Worm (Caenorhabditis elegans): ENCODE measurements around the gene F16G10.8.

Gene F16G10.8

DNA sequence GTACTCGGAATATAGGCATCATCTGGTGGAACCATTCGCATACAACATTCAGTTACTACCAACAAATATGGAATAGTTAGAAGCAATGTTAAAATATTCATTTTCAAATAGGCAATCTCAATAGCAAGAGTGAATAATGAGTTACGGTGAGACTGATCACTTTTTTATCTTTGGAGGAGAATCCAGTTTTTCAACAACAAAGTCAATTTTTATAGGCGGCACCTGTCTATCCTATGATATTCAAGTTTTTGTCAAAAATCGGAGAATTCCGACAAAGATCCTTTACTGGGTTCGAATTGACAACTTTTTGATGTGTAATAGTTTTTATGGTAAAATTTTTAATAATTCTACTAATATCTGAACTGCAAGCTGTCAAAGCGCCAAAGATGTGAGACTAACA lies 10.6 kb upstream of the F16G10.8 start, which contains the start of gene F16G10.11:
Gene F16G10.11 (minus strand): TSS at position 101 of the 400 bp plus-strand sequence.
- TF ChIP-seq xbp-1 (tag; optimal IDR thresholded peaks at IDR 0.05) (no peak), elt-2 (tag; optimal IDR thresholded peaks at IDR 0.05) (no peak), mdl-1 (tag; optimal IDR thresholded peaks at IDR 0.05) (no peak), unc-62 (GFP tag; optimal IDR thresholded peaks at IDR 0.05) (no peak), C34B4.2 (tag; optimal IDR thresholded peaks at IDR 0.05) (no peak), vab-15 (tag; optimal IDR thresholded peaks at IDR 0.05) (no peak), lin-15B (tag; optimal IDR thresholded peaks at IDR 0.05) (no peak), fkh-8 (tag; optimal IDR thresholded peaks at IDR 0.05) (no peak), fkh-10 (GFP tag; optimal IDR thresholded peaks at IDR 0.05) (no peak), nhr-84 (tag; optimal IDR thresholded peaks at IDR 0.05) (no peak), alr-1 (tag; optimal IDR thresholded peaks at IDR 0.05; ENCODE audit: borderline replicate concordance) (no peak)

DNA sequence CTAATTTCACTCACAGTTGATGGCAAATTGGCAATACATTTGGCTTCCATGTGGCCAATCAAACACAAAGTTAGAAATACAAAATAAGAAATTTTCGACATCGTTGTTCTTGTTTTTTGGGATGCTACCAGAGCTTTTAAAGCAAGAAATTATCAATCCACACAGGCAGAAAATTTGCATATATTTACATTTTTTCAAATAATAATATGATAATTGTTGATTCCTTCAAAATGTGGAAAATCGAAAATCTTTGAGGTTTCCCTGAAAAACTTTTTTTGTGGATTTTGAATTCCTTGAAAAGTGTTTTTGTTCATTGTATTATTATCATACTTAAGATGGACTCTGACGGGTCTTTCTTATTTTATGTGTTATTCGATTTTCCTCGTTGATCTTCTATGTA lies 7.7 kb upstream of the F16G10.8 start, which contains the start of gene F16G10.10:
Gene F16G10.10 (minus strand): TSS at position 101 of the 400 bp plus-strand sequence.
- TF ChIP-seq nhr-20 (tag; optimal IDR thresholded peaks at IDR 0.05): no peak
- no peak for TF ChIP-seq unc-86 (tag; optimal IDR thresholded peaks at IDR 0.05)
- TF ChIP-seq C34B4.2 (tag; optimal IDR thresholded peaks at IDR 0.05): no peak
- TF ChIP-seq hlh-17 (GFP tag; optimal IDR thresholded peaks at IDR 0.05; ENCODE audit: borderline replicate concordance): no peak
- TF ChIP-seq nhr-77 (tag; optimal IDR thresholded peaks at IDR 0.05): no peak
- no peak for TF ChIP-seq fkh-8 (tag; optimal IDR thresholded peaks at IDR 0.05)
- no peak for TF ChIP-seq skn-1 (tag; optimal IDR thresholded peaks at IDR 0.05)
- TF ChIP-seq ztf-11 (tag; optimal IDR thresholded peaks at IDR 0.05): no peak
- TF ChIP-seq mab-9 (GFP tag; IDR thresholded peaks at IDR 0.05): no peak
- no peak for TF ChIP-seq alr-1 (tag; optimal IDR thresholded peaks at IDR 0.05; ENCODE audit: borderline replicate concordance)
- no peak for TF ChIP-seq irx-1 (tag; optimal IDR thresholded peaks at IDR 0.05)
- TF ChIP-seq Y116A8C.19 (tag; optimal IDR thresholded peaks at IDR 0.05; ENCODE audit: borderline replicate concordance): no peak

DNA sequence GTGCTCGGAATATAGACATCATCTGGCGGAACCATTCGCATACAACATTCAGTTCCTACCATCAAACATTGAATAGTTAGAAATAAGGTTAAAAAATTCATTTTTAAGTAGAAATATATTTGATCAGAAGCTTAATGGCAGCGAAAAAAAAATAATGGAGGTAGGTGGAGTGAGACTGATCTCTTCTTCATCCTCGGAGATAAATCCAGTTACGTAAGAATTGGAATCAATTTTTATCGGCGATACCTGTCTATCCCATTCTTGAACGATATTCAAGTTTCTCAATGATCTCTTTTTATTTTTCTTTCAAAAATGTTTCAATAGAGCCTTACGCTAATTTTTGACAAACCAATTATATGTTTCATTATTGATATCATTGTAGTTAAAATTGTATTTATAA lies 2.3 kb upstream of the F16G10.8 start, which contains the start of gene F16G10.9:
Gene F16G10.9 (minus strand): TSS at position 101 of the 400 bp plus-strand sequence.
- no peak for TF ChIP-seq aha-1 (tag; optimal IDR thresholded peaks at IDR 0.05)
- no peak for TF ChIP-seq dpl-1 (GFP tag; optimal IDR thresholded peaks at IDR 0.05)
- TF ChIP-seq F16B12.6 (tag; optimal IDR thresholded peaks at IDR 0.05): no peak
- no peak for TF ChIP-seq lir-3 (tag; optimal IDR thresholded peaks at IDR 0.05; ENCODE audit: poor library complexity)
- TF ChIP-seq zip-4 (GFP tag; optimal IDR thresholded peaks at IDR 0.05): no peak
- no peak for TF ChIP-seq unc-62 (GFP tag; optimal IDR thresholded peaks at IDR 0.05)

DNA sequence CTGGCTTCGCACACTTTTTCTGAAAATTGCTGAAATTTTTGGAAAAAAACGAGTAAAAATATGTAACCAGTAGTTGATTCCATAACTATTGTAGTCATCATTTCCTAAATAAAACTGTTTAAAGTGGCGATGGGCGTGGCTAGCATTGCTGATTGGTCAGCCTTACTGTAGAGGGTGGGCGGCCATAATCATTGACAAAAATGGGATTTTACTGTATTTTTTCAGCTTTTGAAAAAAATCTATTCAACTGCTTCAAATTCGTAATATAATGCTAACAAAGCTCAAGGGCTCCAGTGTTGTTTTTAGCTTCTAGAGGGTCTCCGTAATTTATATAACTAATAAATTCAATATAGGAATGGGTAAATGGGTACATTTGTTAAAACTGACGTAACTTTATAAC lies 3.1 kb downstream of the F16G10.8 start, which contains the start of gene F16G10.7:
Gene F16G10.7 (minus strand): TSS at position 101 of the 400 bp plus-strand sequence.
- TF ChIP-seq elt-3 (tag; optimal IDR thresholded peaks at IDR 0.05): no peak
- TF ChIP-seq ces-1 (GFP tag; optimal IDR thresholded peaks at IDR 0.05): no peak
- no peak for TF ChIP-seq mep-1 (tag; optimal IDR thresholded peaks at IDR 0.05)
- TF ChIP-seq hlh-4 (tag; optimal IDR thresholded peaks at IDR 0.05): no peak
- TF ChIP-seq fkh-10 (GFP tag; optimal IDR thresholded peaks at IDR 0.05): no peak
- no peak for TF ChIP-seq alr-1 (tag; optimal IDR thresholded peaks at IDR 0.05; ENCODE audit: borderline replicate concordance)
- TF ChIP-seq pag-3 (tag; optimal IDR thresholded peaks at IDR 0.05; ENCODE audit: borderline replicate concordance, insufficient read depth): no peak
- TF ChIP-seq pax-3 (tag; optimal IDR thresholded peaks at IDR 0.05): no peak
- TF ChIP-seq pqm-1 (tag; optimal IDR thresholded peaks at IDR 0.05): no peak
- no peak for TF ChIP-seq nhr-77 (tag; optimal IDR thresholded peaks at IDR 0.05)
- TF ChIP-seq efl-1 (optimal IDR thresholded peaks at IDR 0.05): no peak
- no peak for TF ChIP-seq efl-1 (GFP tag; optimal IDR thresholded peaks at IDR 0.05 in 1 of 2)

DNA sequence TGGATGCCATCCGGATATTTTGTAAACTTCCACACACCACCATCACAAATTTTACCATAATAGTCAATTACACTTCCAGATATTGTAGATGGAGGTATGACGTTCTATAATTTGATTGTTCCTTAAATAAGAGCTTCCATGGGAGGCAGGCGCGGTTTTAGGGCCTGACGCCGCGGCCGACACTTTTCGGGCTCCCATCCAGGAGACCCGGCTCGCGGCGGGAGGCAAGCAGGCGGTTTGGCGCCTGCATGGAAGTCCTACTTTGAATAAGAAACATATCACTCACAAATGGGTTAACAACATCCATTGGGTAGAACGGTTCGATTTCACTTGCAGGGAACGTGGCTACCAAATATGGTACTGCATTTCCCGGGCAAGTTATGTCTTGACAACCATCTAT lies 3.6 kb downstream of the F16G10.8 start:
- no peak for TF ChIP-seq rnt-1 (tag; optimal IDR thresholded peaks at IDR 0.05)
- no peak for TF ChIP-seq nhr-19 (GFP tag; conservative IDR thresholded peaks at IDR 0.05)
- TF ChIP-seq sup-37 (GFP tag; optimal IDR thresholded peaks at IDR 0.05): no peak
- TF ChIP-seq lin-15B (tag; optimal IDR thresholded peaks at IDR 0.05): no peak
- no peak for TF ChIP-seq jun-1 (tag; optimal IDR thresholded peaks at IDR 0.05)
- TF ChIP-seq sox-4 (tag; optimal IDR thresholded peaks at IDR 0.05): no peak
- no peak for TF ChIP-seq isw-1 (GFP tag; IDR thresholded peaks at IDR 0.05)
- no peak for TF ChIP-seq dsc-1 (tag; optimal IDR thresholded peaks at IDR 0.05)
- TF ChIP-seq fos-1 (tag; optimal IDR thresholded peaks at IDR 0.05): no peak
- TF ChIP-seq lir-3 (tag; optimal IDR thresholded peaks at IDR 0.05; ENCODE audit: poor library complexity): no peak
- no peak for TF ChIP-seq mab-9 (GFP tag; IDR thresholded peaks at IDR 0.05)

Measured in whole organism, L1 larva.